Worm (Caenorhabditis elegans) whole organism, young adult: ENCODE results near the gene ckc-1.

Source experiments
- B0019.2 ChIP-seq: fragments of 200-800 bp; sonication (Bioruptor generic); conservative IDR thresholded peaks from 2 replicates; pipeline ENCODE4 v1.3.6; 2022; ENCODE audit warnings: missing genetic modification reagents, missing genetic modification characterization, missing compliant biosample characterization
- B0336.3 ChIP-seq: fragments of 200-800 bp; sonication (Bioruptor generic); IDR thresholded peaks from 2 replicates; pipeline ENCODE4 v1.3.6; 2022; ENCODE audit warnings: missing genetic modification characterization, missing compliant biosample characterization
- F33H1.4 ChIP-seq: fragments of 200-800 bp; sonication (Bioruptor generic); IDR thresholded peaks from 2 replicates; pipeline ENCODE4 v1.3.6; 2022; ENCODE audit warnings: missing genetic modification reagents, missing genetic modification characterization, missing compliant biosample characterization
- F39B2.1 ChIP-seq: fragments of 200-800 bp; sonication (Bioruptor generic); IDR thresholded peaks from 2 replicates; pipeline ENCODE4 v1.3.6; 2022; ENCODE audit warnings: missing genetic modification reagents, missing genetic modification characterization, missing compliant biosample characterization
- F49E8.2 ChIP-seq: sonication (generic microtip); optimal IDR thresholded peaks from 3 replicates; lab custom pipeline; 2017; ENCODE audit warnings: missing genetic modification characterization, mild to moderate bottlenecking, missing compliant biosample characterization, antibody characterized with exemption, moderate library complexity; ENCODE audit not compliant: insufficient read depth
- Y53F4B.3 ChIP-seq: fragments of 200-800 bp; sonication (Bioruptor generic); IDR thresholded peaks from 2 replicates; pipeline ENCODE4 v1.3.6; 2022; ENCODE audit warnings: missing genetic modification reagents, missing genetic modification characterization, missing compliant biosample characterization
- Y53G8AR.9 ChIP-seq: fragments of 200-800 bp; sonication (Bioruptor generic); conservative IDR thresholded peaks from 2 replicates; pipeline ENCODE4 v1.3.6; 2022; ENCODE audit warnings: missing genetic modification reagents, missing genetic modification characterization, missing compliant biosample characterization
- Y79H2A.3 ChIP-seq: fragments of 200-800 bp; sonication (Bioruptor generic); conservative IDR thresholded peaks from 2 replicates; pipeline ENCODE4 v1.3.6; 2022; ENCODE audit warnings: missing genetic modification reagents, missing genetic modification characterization, missing compliant biosample characterization
- ama-1 ChIP-seq, 3 experiments: fragments of 150-350 bp in 1 of 3; sonication (generic microtip) in 2 of 3; optimal IDR thresholded peaks; 2 replicates each; lab custom pipeline; 2014 to 2018; ENCODE audit warnings: missing biosample characterization in 2 of 3, missing genetic modification characterization in 2 of 3, missing genetic modification reagents in 2 of 3
- aptf-3 ChIP-seq: fragments of 200-800 bp; sonication (Bioruptor generic); IDR thresholded peaks from 2 replicates; pipeline ENCODE4 v1.3.6; 2022; ENCODE audit warnings: missing genetic modification characterization, missing compliant biosample characterization
- atf-7 ChIP-seq: sonication (generic microtip); optimal IDR thresholded peaks from 2 replicates; lab custom pipeline; 2017; ENCODE audit warnings: mild to moderate bottlenecking, missing genetic modification characterization, missing compliant biosample characterization
- bed-2 ChIP-seq: fragments of 200-800 bp; sonication (Bioruptor generic); IDR thresholded peaks from 2 replicates; pipeline ENCODE4 v1.3.6; 2022; ENCODE audit warnings: missing genetic modification reagents, missing genetic modification characterization, missing compliant biosample characterization
- ccch-3 ChIP-seq: fragments of 200-800 bp; sonication (Bioruptor generic); optimal IDR thresholded peaks from 2 replicates; lab custom pipeline; 2018; ENCODE audit warnings: mild to moderate bottlenecking, missing genetic modification characterization, missing compliant biosample characterization
- cebp-2 ChIP-seq: fragments of 200-800 bp; sonication (Bioruptor generic); IDR thresholded peaks from 2 replicates; pipeline ENCODE4 v1.3.6; 2022; ENCODE audit warnings: missing genetic modification characterization, missing compliant biosample characterization
- ceh-40 ChIP-seq: fragments of 200-800 bp; sonication (Bioruptor generic); IDR thresholded peaks from 2 replicates; pipeline ENCODE4 v1.3.6; 2022; ENCODE audit warnings: missing genetic modification characterization, missing compliant biosample characterization
- dox-1 ChIP-seq: fragments of 200-800 bp; sonication (Bioruptor generic); IDR thresholded peaks from 2 replicates; pipeline ENCODE4 v1.3.6; 2022; ENCODE audit warnings: missing genetic modification reagents, missing genetic modification characterization, missing compliant biosample characterization
- dpff-1 ChIP-seq: sonication (generic microtip); optimal IDR thresholded peaks from 2 replicates; lab custom pipeline; 2017; ENCODE audit warnings: mild to moderate bottlenecking, missing genetic modification characterization, missing compliant biosample characterization
- egl-44 ChIP-seq: fragments of 200-800 bp; sonication (Bioruptor generic); IDR thresholded peaks from 2 replicates; pipeline ENCODE4 v1.3.6; 2022; ENCODE audit warnings: missing genetic modification reagents, missing genetic modification characterization, missing compliant biosample characterization
- fkh-3 ChIP-seq: sonication (generic microtip); optimal IDR thresholded peaks from 2 replicates; lab custom pipeline; 2016; ENCODE audit warnings: mild to moderate bottlenecking, missing genetic modification characterization, missing compliant biosample characterization
- gei-17 ChIP-seq: fragments of 200-800 bp; sonication (Bioruptor generic); optimal IDR thresholded peaks from 2 replicates; lab custom pipeline; 2018; ENCODE audit warnings: mild to moderate bottlenecking, missing genetic modification characterization, missing compliant biosample characterization
- hlh-26 ChIP-seq: fragments of 200-800 bp; sonication (Bioruptor generic); conservative IDR thresholded peaks from 2 replicates; pipeline ENCODE4 v1.3.6; 2022; ENCODE audit warnings: missing genetic modification reagents, missing genetic modification characterization, missing compliant biosample characterization
- hmg-1.2 ChIP-seq: fragments of 200-800 bp; sonication (Bioruptor generic); IDR thresholded peaks from 2 replicates; pipeline ENCODE4 v1.3.6; 2022; ENCODE audit warnings: missing genetic modification reagents, missing genetic modification characterization, missing compliant biosample characterization
- hmg-20 ChIP-seq: fragments of 200-800 bp; sonication (Bioruptor generic); IDR thresholded peaks from 2 replicates; pipeline ENCODE4 v1.3.6; 2022; ENCODE audit warnings: missing genetic modification reagents, missing genetic modification characterization, missing compliant biosample characterization
- lag-1 ChIP-seq: fragments of 200-800 bp; sonication (Bioruptor generic); IDR thresholded peaks from 2 replicates; pipeline ENCODE4 v1.3.6; 2022; ENCODE audit warnings: missing genetic modification reagents, missing genetic modification characterization, missing compliant biosample characterization
- let-526 ChIP-seq: fragments of 200-800 bp; sonication (Bioruptor generic); IDR thresholded peaks from 2 replicates; pipeline ENCODE4 v1.3.6; 2022; ENCODE audit warnings: missing genetic modification reagents, missing genetic modification characterization, missing compliant biosample characterization
- let-607 ChIP-seq, 2 experiments: fragments of 200-800 bp in 1 of 2; sonication (Bioruptor generic) in 1 of 2; sonication (generic microtip) in 1 of 2; optimal IDR thresholded peaks; 2 replicates each; lab custom pipeline; 2016 to 2018; ENCODE audit warnings: mild to moderate bottlenecking in 2 of 2, missing compliant biosample characterization in 2 of 2, missing genetic modification characterization in 2 of 2, moderate library complexity in 2 of 2, missing genotype in 1 of 2
- lin-26 ChIP-seq: fragments of 200-800 bp; sonication (Bioruptor generic); IDR thresholded peaks from 2 replicates; pipeline ENCODE4 v1.3.6; 2022; ENCODE audit warnings: missing genetic modification reagents, missing genetic modification characterization, missing compliant biosample characterization
- lin-54 ChIP-seq: fragments of 200-800 bp; sonication (Bioruptor generic); optimal IDR thresholded peaks from 2 replicates; lab custom pipeline; 2018; ENCODE audit warnings: mild to moderate bottlenecking, missing genetic modification characterization, missing compliant biosample characterization
- madf-8 ChIP-seq: fragments of 200-800 bp; sonication (Bioruptor generic); conservative IDR thresholded peaks from 2 replicates; pipeline ENCODE4 v1.3.6; 2022; ENCODE audit warnings: missing genetic modification reagents, missing genetic modification characterization, missing compliant biosample characterization
- mcd-1 ChIP-seq: fragments of 200-800 bp; sonication (Bioruptor generic); IDR thresholded peaks from 2 replicates; pipeline ENCODE4 v1.3.6; 2022; ENCODE audit warnings: missing genetic modification reagents, missing genetic modification characterization, missing compliant biosample characterization
- mel-28 ChIP-seq: sonication (generic microtip); optimal IDR thresholded peaks from 2 replicates; lab custom pipeline; 2016; ENCODE audit warnings: borderline replicate concordance, mild to moderate bottlenecking, missing genetic modification characterization, missing compliant biosample characterization
- nfya-2 ChIP-seq: fragments of 200-800 bp; sonication (Bioruptor generic); IDR thresholded peaks from 2 replicates; pipeline ENCODE4 v1.3.6; 2022; ENCODE audit warnings: missing genetic modification reagents, missing genetic modification characterization, missing compliant biosample characterization
- nhr-80 ChIP-seq: sonication (generic microtip); optimal IDR thresholded peaks from 2 replicates; lab custom pipeline; 2016; ENCODE audit warnings: missing genetic modification characterization, missing compliant biosample characterization
- pha-4 ChIP-seq: fragments of 150-350 bp; sonication (generic microtip); optimal IDR thresholded peaks from 2 replicates; lab custom pipeline; 2014; ENCODE audit warnings: missing biosample characterization, missing genetic modification reagents, missing genetic modification characterization
- rcor-1 ChIP-seq: fragments of 200-800 bp; sonication (Bioruptor generic); IDR thresholded peaks from 2 replicates; pipeline ENCODE4 v1.3.6; 2022; ENCODE audit warnings: missing genetic modification reagents, missing genetic modification characterization, missing compliant biosample characterization
- rpc-1 ChIP-seq, 2 experiments: fragments of 150-350 bp in 1 of 2; sonication (generic microtip) in 1 of 2; optimal IDR thresholded peaks; 2 replicates each; lab custom pipeline; 2014 to 2018; ENCODE audit warnings: missing biosample characterization in 1 of 2, missing genetic modification characterization in 1 of 2, missing genetic modification reagents in 1 of 2, missing genotype in 1 of 2
- somi-1 ChIP-seq: fragments of 200-800 bp; sonication (Bioruptor generic); optimal IDR thresholded peaks from 2 replicates; lab custom pipeline; 2018; ENCODE audit warnings: mild to moderate bottlenecking, missing genetic modification characterization, missing compliant biosample characterization
- unc-62 ChIP-seq: fragments of 150-350 bp; optimal IDR thresholded peaks from 2 replicates; lab custom pipeline; 2014; ENCODE audit warnings: missing biosample characterization, missing genetic modification reagents, missing genetic modification characterization
- ztf-25 ChIP-seq: fragments of 200-800 bp; sonication (Bioruptor generic); IDR thresholded peaks from 2 replicates; pipeline ENCODE4 v1.3.6; 2022; ENCODE audit warnings: missing genetic modification reagents, missing genetic modification characterization, missing compliant biosample characterization
- ztf-26 ChIP-seq: sonication (generic microtip); optimal IDR thresholded peaks from 2 replicates; lab custom pipeline; 2017; ENCODE audit warnings: missing genetic modification characterization, missing compliant biosample characterization
- ztf-3 ChIP-seq: fragments of 200-800 bp; sonication (Bioruptor generic); optimal IDR thresholded peaks from 2 replicates; lab custom pipeline; 2018; ENCODE audit warnings: mild to moderate bottlenecking, missing genetic modification characterization, missing compliant biosample characterization

The ckc-1 gene

ce11 chrX:3576239-3576638, at the start of gene ckc-1:
TSS of gene ckc-1 (plus strand) at chrX:3576606.
- TF ChIP-seq ztf-3 (GFP tag; lab: Kevin White, UChicago) (no peak), lag-1 (GFP tag; lab: Robert Waterston, UW) (no peak), cebp-2 (GFP tag; lab: Robert Waterston, UW) (no peak), F39B2.1 (GFP tag; lab: Robert Waterston, UW) (no peak), somi-1 (GFP tag; lab: Kevin White, UChicago) (no peak), mcd-1 (GFP tag; lab: Robert Waterston, UW) (no peak), hmg-1.2 (GFP tag; lab: Robert Waterston, UW) (0 out of 2 replicates have a peak, but pooled peaks have one; percentile 18), gei-17 (GFP tag; lab: Kevin White, UChicago) (no peak), lin-26 (GFP tag; lab: Robert Waterston, UW) (no peak), F49E8.2 (tag; lab: Kevin White, UChicago) (no peak), dox-1 (GFP tag; lab: Robert Waterston, UW) (no peak), ama-1 (optimal IDR thresholded peaks at IDR 0.05; lab: Kevin White, UChicago) (no peak), ama-1 (GFP tag; optimal IDR thresholded peaks at IDR 0.05; lab: Kevin White, UChicago) (no peak), Y53F4B.3 (GFP tag; lab: Robert Waterston, UW) (no peak), nfya-2 (GFP tag; lab: Robert Waterston, UW) (no peak), B0019.2 (GFP tag; lab: Robert Waterston, UW) (no peak), mel-28 (tag; lab: Kevin White, UChicago) (no peak), pha-4 (tag; lab: Kevin White, UChicago) (no peak), lin-54 (GFP tag; lab: Kevin White, UChicago) (no peak), Y79H2A.3 (no peak), let-607 (tag; optimal IDR thresholded peaks at IDR 0.05; lab: Kevin White, UChicago) (peak in 1 of 2 experiments; percentile 11), nhr-80 (peak; percentile 93)

- TF ChIP-seq hmg-20 (GFP tag; lab: Robert Waterston, UW) (no peak), madf-8 (GFP tag; lab: Robert Waterston, UW) (no peak), rpc-1 (optimal IDR thresholded peaks at IDR 0.05; lab: Kevin White, UChicago) (no peak), rpc-1 (tag; optimal IDR thresholded peaks at IDR 0.05; lab: Kevin White, UChicago) (no peak), egl-44 (GFP tag; lab: Robert Waterston, UW) (no peak), Y53G8AR.9 (GFP tag; lab: Robert Waterston, UW) (no peak), ztf-25 (GFP tag; lab: Robert Waterston, UW) (no peak), ccch-3 (GFP tag; lab: Kevin White, UChicago) (no peak), aptf-3 (no peak), dpff-1 (no peak)
Observed at ce11 chrX:3526712-3527111, 49.7 kb upstream of the ckc-1 start.

ce11 chrX:3532919-3533318, 43.5 kb upstream of the ckc-1 start, which contains the start of gene F56B6.6:
TSS of gene F56B6.6 (minus strand) at chrX:3533019.
- TF ChIP-seq hlh-26 (GFP tag; lab: Robert Waterston, UW) (no peak), ccch-3 (GFP tag; lab: Kevin White, UChicago) (no peak), rcor-1 (no peak), egl-44 (GFP tag; lab: Robert Waterston, UW) (no peak), pha-4 (tag; lab: Kevin White, UChicago) (no peak), F33H1.4 (GFP tag; lab: Robert Waterston, UW) (no peak), unc-62 (GFP tag; lab: Kevin White, UChicago) (no peak), somi-1 (GFP tag; lab: Kevin White, UChicago) (no peak), ceh-40 (no peak), B0336.3 (GFP tag; lab: Robert Waterston, UW) (no peak), aptf-3 (no peak), lin-54 (GFP tag; lab: Kevin White, UChicago) (no peak), let-526 (GFP tag; lab: Robert Waterston, UW) (no peak), ztf-25 (GFP tag; lab: Robert Waterston, UW) (no peak), bed-2 (GFP tag; lab: Robert Waterston, UW) (no peak), ztf-26 (no peak), fkh-3 (tag; lab: Kevin White, UChicago) (no peak), F39B2.1 (GFP tag; lab: Robert Waterston, UW) (no peak), atf-7 (no peak)
